Fruit fly (Drosophila melanogaster) Kc167 (cell line): Measurements from ENCODE around the gene Sfp24Bb.

ENCODE experiments used
- Sin3A ChIP-seq: fragments of >200 bp; optimal IDR thresholded peaks from 2 replicates; lab custom pipeline; 2018; ENCODE audit warnings: missing external identifiers
- insv ChIP-seq: fragments of >200 bp; optimal IDR thresholded peaks from 3 replicates; lab custom pipeline; 2018; ENCODE audit warnings: missing external identifiers
- ttk ChIP-seq: sonication (Bioruptor generic); optimal IDR thresholded peaks from 2 replicates; lab custom pipeline; 2017; ENCODE audit warnings: missing external identifiers

DNA sequence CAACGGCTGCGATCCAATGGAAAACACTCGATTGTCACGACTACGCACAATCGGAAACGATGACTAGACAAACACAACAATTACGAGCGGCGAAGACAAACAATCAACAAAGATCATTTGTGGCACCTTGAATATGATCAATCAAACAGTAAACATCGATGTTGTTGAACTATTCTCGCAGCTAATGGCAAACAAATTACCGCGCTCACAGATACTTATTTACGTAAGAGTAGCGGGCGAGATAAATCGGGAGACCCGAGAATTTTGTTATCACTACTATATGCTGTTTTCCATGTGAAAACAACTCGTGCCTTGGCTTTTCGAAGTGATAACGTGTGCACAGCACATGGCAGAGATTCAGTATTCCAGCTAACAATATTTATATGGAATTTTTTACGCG, 40.8 kb downstream of the Sfp24Bb start:
- TF ChIP-seq ttk (lab: Kevin White, UChicago) (no peak), Sin3A (lab: Kevin White, UChicago) (no peak), insv (lab: Kevin White, UChicago) (no peak)
